Fruit fly (Drosophila melanogaster): Measurements from ENCODE around the gene CG9004.

DNA sequence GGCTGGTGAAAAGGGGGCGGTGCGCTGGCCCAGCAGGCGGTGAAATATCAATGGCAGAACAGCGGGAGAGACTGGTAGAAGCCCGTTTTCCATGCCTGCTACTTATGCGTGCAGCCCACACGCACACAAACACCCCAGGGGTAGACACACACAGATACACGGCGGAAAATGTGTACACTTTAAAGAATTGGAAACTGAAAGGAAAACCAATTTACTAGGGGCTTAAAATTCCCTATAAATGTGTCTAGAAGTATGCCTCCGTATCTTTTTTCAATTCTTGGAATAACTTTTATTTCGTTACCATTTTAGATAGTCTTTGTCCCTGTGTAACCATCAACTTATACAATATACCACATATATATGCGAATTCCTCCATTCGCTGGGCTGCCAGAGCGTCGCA, 41.3 kb upstream of the CG9004 start:
- TF ChIP-seq ttk (optimal IDR thresholded peaks at IDR 0.05) (no peak), psq (optimal IDR thresholded peaks at IDR 0.05) (no peak), Sin3A (optimal IDR thresholded peaks at IDR 0.05) (no peak), insv (optimal IDR thresholded peaks at IDR 0.05) (no peak), Myc (optimal IDR thresholded peaks at IDR 0.05) (no peak), h (optimal IDR thresholded peaks at IDR 0.05) (no peak)
